Fruit fly (Drosophila melanogaster) Kc167 (cell line): ENCODE data around the gene CG15930.

Source experiments
- Myc ChIP-seq: fragments of >200 bp; optimal IDR thresholded peaks from 2 replicates; lab custom pipeline; 2017; ENCODE audit warnings: missing external identifiers
- Sin3A ChIP-seq: fragments of >200 bp; optimal IDR thresholded peaks from 2 replicates; lab custom pipeline; 2018; ENCODE audit warnings: missing external identifiers
- h ChIP-seq: fragments of >200 bp; optimal IDR thresholded peaks from 3 replicates; lab custom pipeline; 2018; ENCODE audit warnings: missing external identifiers
- insv ChIP-seq: fragments of >200 bp; optimal IDR thresholded peaks from 3 replicates; lab custom pipeline; 2018; ENCODE audit warnings: missing external identifiers
- psq ChIP-seq: fragments of >200 bp; optimal IDR thresholded peaks from 2 replicates; lab custom pipeline; 2017; ENCODE audit warnings: missing external identifiers
- ttk ChIP-seq: sonication (Bioruptor generic); optimal IDR thresholded peaks from 2 replicates; lab custom pipeline; 2017; ENCODE audit warnings: missing external identifiers

Gene CG15930

DNA sequence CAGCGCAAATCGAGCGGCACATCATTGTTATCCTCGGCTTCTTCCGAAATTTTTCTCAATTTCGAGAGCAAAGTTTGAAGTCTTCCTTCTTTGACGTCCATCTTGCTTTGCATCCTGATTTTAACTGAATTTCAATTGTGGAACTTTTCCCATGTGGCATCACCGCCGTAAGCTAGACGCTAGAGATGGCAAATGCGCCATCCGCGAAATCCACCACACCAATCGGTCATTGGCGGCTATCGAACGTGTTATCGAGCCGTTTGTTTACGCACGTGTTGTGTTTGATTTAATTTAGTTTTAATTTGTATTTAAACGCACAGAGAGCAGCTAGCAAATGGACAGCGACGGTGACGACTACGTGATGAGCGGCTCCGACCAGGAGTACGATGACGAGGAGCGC lies at the start of gene CG15930, which contains the start of gene Sas10:
CG15930 (minus strand) TSS at position 126 of the 400 bp plus-strand sequence.
Sas10 (plus strand) TSS at position 240 of the 400 bp plus-strand sequence.
- TF ChIP-seq psq: no peak
- TF ChIP-seq ttk (lab: Kevin White, UChicago): no peak
- no peak for TF ChIP-seq insv
- no peak for TF ChIP-seq Sin3A
- TF ChIP-seq Myc (lab: Kevin White, UChicago): no peak
- no peak for TF ChIP-seq h

DNA sequence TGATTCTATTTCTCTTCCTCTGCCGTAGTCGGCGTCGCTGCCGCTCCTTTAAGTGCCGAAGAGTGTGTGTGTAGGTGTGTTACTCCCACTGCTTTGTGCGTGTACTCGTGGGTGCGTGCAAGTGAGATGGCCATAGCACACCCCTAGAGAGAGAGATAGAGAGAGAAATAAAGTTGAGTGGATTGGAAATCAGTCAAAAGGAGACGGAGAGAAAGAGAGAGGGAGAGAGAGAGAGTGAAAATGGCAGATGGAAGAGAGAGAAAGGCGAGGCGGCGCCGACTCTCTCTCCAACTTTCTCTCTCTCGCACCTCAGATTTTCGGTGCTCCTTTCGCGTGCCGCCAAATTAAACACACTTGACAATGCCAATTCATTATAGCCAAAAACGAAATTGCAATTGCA lies 46.9 kb upstream of the CG15930 start:
- TF ChIP-seq ttk (lab: Kevin White, UChicago) (no peak), psq (no peak), insv (no peak), Myc (lab: Kevin White, UChicago) (no peak), h (no peak), Sin3A (no peak)

DNA sequence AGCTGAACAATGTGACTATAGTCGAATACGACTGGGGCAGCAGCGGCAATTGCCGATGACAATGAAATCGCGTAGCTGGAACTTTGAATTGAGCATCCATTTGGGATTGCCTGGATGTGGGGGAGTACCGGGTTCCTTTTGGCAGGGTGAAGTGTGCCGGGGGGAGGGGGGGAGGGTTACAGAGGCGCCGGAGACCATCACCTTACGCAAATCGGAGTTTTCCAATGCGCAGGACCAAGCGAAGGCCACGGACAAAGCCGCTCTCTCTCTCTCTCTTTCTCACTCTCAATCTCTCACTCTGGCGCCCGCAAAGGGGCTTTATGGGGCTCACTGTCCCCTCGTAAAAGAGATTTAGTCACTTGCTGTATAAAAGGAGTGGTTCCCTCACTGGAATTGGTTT lies 46.0 kb upstream of the CG15930 start:
- TF ChIP-seq ttk (lab: Kevin White, UChicago) (no peak), Sin3A (no peak)

DNA sequence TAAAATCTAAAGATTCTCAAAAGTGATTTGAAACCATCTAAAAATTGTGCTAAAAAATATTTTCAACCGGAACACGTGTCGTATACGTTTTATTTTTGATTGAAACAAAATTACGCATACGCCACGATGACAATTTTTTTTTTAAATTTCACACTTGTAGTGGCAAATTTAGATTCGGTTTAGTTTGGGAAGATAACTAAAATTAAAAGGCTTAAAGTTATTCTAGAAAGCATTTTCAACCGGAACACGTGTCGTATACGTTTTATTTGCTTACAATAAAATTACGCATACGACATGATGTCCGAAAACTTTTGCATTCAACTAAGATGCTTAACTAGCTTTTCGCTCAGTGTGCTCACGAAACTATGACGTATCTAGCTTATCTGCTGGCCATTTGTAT lies 41.7 kb upstream of the CG15930 start:
- TF ChIP-seq psq (no peak), h (no peak), ttk (lab: Kevin White, UChicago) (no peak), insv (no peak), Sin3A (no peak), Myc (lab: Kevin White, UChicago) (no peak)

DNA sequence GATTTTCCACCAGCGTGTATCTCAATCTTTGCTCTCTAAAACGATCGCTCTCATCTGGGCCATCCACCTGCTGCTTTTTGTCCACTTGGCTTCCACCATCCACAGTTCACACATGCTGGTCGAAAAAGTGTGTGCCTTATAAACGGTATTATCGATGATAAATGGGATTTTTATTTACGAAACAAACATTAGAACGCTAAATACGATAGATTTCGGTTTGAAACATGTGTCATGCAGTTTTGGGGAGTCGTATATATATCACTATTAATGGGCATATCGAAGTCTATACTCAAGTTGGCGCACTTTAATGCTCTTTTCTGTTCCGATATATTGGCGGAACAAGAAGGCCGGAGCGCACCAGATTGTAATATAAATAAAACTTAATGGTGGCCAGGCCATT lies 39.9 kb upstream of the CG15930 start:
- TF ChIP-seq psq (no peak), ttk (lab: Kevin White, UChicago) (no peak), Sin3A (no peak), Myc (lab: Kevin White, UChicago) (no peak), insv (no peak), h (no peak)

DNA sequence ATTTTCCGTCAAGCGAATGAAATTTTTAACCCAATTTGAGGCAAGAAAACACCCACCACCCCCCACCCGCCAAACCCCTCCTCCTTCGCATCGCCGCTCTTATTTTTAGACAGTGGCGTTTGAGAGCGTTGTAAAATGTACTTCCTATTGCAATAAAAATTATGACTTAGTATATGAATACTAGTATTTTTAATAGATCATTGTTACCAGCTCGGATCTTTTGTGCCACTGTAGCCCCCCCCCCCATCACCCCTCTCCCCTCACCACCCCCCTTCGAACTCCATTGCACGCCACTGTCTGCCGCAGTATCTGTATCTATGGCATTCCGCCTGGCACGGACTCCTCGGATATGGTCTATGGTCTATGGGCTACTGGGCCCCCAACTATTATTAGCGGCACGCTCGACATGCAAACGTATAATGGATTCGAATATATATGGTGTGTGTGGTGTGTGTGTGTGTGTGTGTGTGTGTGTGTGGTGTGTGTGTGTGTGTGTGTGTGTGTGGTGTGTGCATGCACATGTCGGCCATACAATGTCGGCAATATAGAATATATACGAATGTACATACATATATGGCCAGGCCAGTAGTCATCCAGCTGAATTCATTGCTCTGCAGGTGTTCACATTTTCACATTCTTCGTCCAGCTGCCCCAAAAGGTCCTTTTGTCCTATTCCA lies 32.9 kb upstream of the CG15930 start:
- TF ChIP-seq h (no peak), insv (no peak), Myc (lab: Kevin White, UChicago) (no peak), ttk (lab: Kevin White, UChicago) (no peak), psq (no peak), Sin3A (no peak)

DNA sequence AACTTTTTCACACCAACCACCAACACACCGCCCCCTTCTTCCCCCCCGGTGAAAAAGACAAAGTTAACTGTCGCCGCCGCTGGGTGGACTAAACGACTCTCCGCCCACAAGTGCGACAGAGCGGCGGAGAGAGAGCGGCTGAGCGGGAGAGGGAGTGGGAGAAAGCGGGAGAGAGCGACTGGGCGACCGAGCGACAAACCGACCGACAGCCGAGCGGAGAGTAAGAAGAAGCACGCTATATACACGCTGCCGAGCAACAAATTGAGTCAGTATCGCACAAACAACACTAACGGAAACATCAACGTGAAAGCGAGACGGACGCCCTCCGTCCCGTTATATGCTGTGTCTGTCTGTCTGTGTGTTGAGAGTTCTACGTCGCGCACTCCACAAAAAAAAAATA lies 22.9 kb upstream of the CG15930 start, which contains the start of gene SK:
SK (plus strand) TSS at position 267 of the 400 bp plus-strand sequence.
- TF ChIP-seq ttk (lab: Kevin White, UChicago): no peak
- TF ChIP-seq Myc (lab: Kevin White, UChicago): no peak
- TF ChIP-seq insv: no peak
- TF ChIP-seq h: no peak
- TF ChIP-seq Sin3A: no peak
- no peak for TF ChIP-seq psq

DNA sequence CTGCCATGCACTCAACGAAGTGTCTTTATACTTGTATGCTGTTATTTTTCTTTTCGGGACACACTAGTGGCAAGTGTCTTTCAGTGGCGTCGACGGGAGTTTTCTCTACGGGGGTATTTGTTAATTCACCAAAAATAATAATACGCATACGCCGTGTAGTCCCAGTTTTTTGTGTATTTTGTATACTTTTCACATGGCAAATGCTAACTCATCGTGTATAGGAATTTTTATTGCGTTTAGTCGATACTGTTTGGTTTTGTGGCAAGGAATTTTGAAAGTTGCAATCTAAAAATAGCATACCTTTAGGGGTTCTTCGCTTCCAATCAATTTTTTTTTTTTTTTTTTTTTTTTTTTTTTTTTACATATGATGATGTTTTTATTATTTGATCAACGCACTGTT lies 21.3 kb upstream of the CG15930 start:
- TF ChIP-seq Myc (lab: Kevin White, UChicago): no peak

DNA sequence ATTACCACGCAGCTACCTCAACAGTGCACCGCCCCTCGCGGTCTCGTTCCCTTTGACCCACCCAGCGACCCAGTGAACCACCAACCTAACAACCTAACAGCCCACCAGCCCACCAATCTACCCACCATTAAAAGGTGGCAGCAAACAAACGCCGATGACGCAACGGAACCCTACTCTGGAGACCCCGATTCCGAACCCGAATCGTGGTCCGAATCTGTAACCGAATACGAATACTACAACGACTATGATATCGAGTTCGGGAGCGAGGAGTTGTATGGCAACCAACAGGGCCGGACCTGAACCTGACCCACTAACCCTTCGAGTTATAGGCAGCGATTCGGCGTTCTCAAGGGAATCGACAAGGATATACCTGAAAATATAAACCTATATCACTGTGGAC lies 20.2 kb upstream of the CG15930 start:
- TF ChIP-seq insv: no peak
- no peak for TF ChIP-seq Myc (lab: Kevin White, UChicago)
- no peak for TF ChIP-seq ttk (lab: Kevin White, UChicago)
- TF ChIP-seq h: no peak
- no peak for TF ChIP-seq psq
- no peak for TF ChIP-seq Sin3A

DNA sequence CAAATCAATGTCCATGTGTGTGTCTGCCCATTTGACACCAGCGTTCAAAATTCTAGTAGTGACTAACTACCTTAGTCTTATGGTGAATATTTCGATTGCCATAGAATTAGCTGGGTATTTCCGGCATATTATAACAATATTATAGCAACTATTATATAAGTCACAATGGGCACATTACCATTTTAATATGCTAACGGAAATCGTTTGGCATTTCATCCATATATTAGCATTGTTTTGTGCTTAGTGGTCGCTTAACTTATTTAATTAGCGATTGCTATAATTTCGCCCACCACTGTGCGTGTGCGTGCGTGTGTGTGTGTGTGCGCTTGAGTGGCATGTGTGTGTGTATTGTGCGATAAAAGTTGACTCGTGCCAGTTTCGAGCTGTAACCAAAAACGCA lies 19.6 kb upstream of the CG15930 start:
- TF ChIP-seq Myc (lab: Kevin White, UChicago) (no peak), insv (no peak)

DNA sequence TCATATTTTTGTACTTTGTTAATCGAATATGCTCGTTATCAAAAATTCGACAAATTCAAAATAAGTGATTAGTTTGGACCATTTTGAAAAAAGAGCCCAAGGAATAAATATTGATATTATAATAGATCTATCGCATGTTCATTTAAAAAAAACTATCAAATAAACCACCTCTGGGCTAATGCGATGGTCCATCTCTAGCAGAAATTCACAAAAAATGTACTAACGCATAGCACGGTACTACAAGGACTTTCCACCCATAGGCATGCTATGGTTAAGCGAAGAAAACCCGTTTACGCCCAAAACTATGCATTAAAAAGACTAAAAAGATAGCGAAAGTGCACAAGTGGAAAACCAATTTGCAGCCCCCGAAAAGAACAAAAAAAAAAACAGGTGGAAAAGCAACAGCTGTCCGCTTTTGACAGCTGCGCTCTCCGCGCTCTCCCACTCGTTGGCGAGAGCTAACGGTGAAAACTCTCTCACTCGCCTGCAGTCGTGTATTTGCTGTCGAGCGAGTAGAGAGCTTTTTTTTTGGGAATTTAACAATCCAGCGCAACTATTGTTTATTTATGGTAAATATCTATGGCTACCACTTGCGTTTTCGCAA lies 15.3 kb upstream of the CG15930 start, which contains the start of gene CanB:
CanB (plus strand) TSS at position 241 of the 604 bp plus-strand sequence.
- TF ChIP-seq insv: no peak
- TF ChIP-seq psq: no peak
- TF ChIP-seq Sin3A: no peak
- TF ChIP-seq Myc (lab: Kevin White, UChicago): no peak
- no peak for TF ChIP-seq h
- TF ChIP-seq ttk (lab: Kevin White, UChicago): no peak

DNA sequence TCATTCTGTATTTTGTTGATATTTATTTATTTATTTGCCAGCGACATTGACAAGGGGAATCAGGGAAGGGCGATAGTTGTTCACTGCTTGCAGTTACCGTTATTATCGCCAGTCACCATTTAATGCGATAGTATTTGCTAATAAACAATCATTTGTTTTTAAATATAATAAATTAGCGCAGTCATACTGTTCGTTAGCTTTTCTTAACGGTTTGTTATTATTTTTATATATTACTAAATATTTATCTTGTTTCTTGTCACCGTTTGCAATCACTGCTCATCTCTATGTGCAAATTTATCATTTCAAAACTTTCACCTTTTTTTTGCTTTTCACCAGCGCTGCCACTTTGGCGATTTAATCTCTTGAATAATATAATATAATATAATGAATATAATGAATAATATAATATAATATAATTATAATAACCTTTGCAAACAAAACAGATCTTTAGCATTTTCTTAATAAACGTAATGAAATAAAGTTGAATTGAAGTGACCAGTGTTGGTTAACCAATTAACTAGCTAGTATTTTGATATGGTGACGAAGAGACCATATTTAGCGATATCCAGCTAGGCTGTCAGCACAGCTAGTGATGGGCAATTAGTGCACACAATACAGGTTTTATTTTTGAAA lies 12.3 kb upstream of the CG15930 start, which contains the start of the genes CG3309 and XRCC1:
CG3309 (minus strand) TSS at position 82 of the 633 bp plus-strand sequence.
XRCC1 (plus strand) TSS at position 611 of the 633 bp plus-strand sequence.
- TF ChIP-seq h: no peak
- TF ChIP-seq Sin3A: no peak
- TF ChIP-seq psq: no peak
- TF ChIP-seq insv: no peak
- TF ChIP-seq ttk (lab: Kevin White, UChicago): no peak
- no peak for TF ChIP-seq Myc (lab: Kevin White, UChicago)

DNA sequence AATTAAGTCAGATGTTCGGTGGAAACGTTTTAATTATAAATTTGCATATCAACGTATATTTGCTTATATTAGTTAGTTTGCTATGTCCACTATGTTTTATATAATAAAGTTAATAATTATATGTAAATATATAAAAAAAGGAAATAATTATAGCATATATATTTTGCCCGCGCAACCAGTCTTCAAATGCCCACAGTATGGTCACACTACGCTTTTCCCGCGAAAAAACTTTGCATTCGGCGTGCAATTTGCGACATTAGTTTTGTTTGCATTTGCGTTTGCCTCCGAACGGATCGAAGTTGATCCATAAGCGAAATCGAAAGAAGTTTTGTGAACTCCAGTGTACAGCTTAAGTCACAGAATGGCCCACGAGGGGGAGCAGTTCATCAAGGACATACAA lies 6.5 kb upstream of the CG15930 start, which contains the start of gene Mcm3:
Mcm3 (plus strand) TSS at position 220 of the 400 bp plus-strand sequence.
- TF ChIP-seq psq: no peak
- TF ChIP-seq h: no peak
